Worm (Caenorhabditis elegans): ENCODE measurements around the gene mrpl-21.
A peak's percentile ranks its signal among the peaks of the same experiment; 100 is the strongest.

- TF ChIP-seq snpc-4 (tag; optimal IDR thresholded peaks at IDR 0.05) (no peak), unc-39 (tag; optimal IDR thresholded peaks at IDR 0.05) (no peak), lin-13 (tag; optimal IDR thresholded peaks at IDR 0.05) (peak; percentile 32), nhr-76 (tag; optimal IDR thresholded peaks at IDR 0.05) (no peak), ztf-11 (tag; optimal IDR thresholded peaks at IDR 0.05) (no peak), nhr-237 (tag; optimal IDR thresholded peaks at IDR 0.05) (no peak), mab-5 (tag; optimal IDR thresholded peaks at IDR 0.05) (no peak), elt-1 (tag; optimal IDR thresholded peaks at IDR 0.05; ENCODE audit: borderline replicate concordance, insufficient read depth) (peak; percentile 38), sptf-1 (tag; optimal IDR thresholded peaks at IDR 0.05) (no peak), nhr-12 (tag; optimal IDR thresholded peaks at IDR 0.05) (no peak), pha-4 (tag; optimal IDR thresholded peaks at IDR 0.05) (no peak), lsy-2 (tag; optimal IDR thresholded peaks at IDR 0.05) (no peak), blmp-1 (tag; optimal IDR thresholded peaks at IDR 0.05) (no peak), ces-1 (GFP tag; optimal IDR thresholded peaks at IDR 0.05) (no peak)
Measured at ce11 chrIII:4236178-4236577, 7.2 kb downstream of the mrpl-21 start.

All from whole organism, mixed stage, embryonic.